Worm (Caenorhabditis elegans) whole organism, early embryonic: ENCODE results near the gene lips-11.

Experiments used
- B0310.2 ChIP-seq: sonication (generic microtip); optimal IDR thresholded peaks from 2 replicates; lab custom pipeline; 2016; ENCODE audit warnings: mild to moderate bottlenecking, missing genetic modification characterization, missing compliant biosample characterization
- aly-1 ChIP-seq: sonication (generic microtip); optimal IDR thresholded peaks from 2 replicates; lab custom pipeline; 2016; ENCODE audit warnings: missing genetic modification characterization, missing compliant biosample characterization
- ama-1 ChIP-seq: fragments of 150-350 bp; optimal IDR thresholded peaks from 2 replicates; lab custom pipeline; 2014
- hmg-4 ChIP-seq: fragments of 200-800 bp; sonication (Bioruptor generic); optimal IDR thresholded peaks from 2 replicates; lab custom pipeline; 2018; ENCODE audit warnings: mild to moderate bottlenecking, missing genetic modification characterization, missing compliant biosample characterization
- tbx-37 ChIP-seq: fragments of 200-800 bp; sonication (Bioruptor generic); conservative IDR thresholded peaks from 2 replicates; pipeline ENCODE4 v1.3.6; 2022; ENCODE audit warnings: missing genetic modification reagents, missing genetic modification characterization, missing compliant biosample characterization
- tra-4 ChIP-seq: sonication (generic microtip); optimal IDR thresholded peaks from 2 replicates; lab custom pipeline; 2017; ENCODE audit warnings: missing genetic modification characterization, missing compliant biosample characterization

DNA sequence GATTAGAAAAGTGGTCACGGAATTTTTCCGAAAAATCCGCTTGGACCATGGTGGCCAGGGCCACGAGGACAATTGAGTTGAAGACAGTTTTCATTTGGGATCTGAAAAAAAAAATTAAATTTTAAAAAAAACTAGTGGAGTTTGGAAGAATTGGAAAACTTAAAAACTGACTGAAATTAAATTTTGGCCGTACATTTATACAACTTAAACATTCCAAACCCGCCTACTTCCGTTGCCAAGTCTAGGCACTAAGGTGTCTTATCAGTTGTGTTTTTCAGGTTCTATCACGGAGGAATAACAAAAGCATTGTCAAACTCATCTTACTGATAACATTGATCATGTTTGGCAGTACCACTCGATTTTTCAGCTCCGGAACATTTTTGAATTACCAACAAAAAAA, 3.3 kb upstream of the lips-11 start, which contains the start of gene lips-12:
- no peak for TF ChIP-seq tbx-37 (GFP tag; lab: Robert Waterston, UW)
- no peak for TF ChIP-seq ama-1 (lab: Kevin White, UChicago)
- no peak for TF ChIP-seq B0310.2
- TF ChIP-seq hmg-4 (GFP tag; lab: Kevin White, UChicago), result no peak
- TF ChIP-seq tra-4 (tag; lab: Kevin White, UChicago), result no peak
- TF ChIP-seq aly-1 (tag; lab: Kevin White, UChicago), result no peak
